Fruit fly (Drosophila melanogaster) S2 (cell line): Measurements from ENCODE around the gene CG10949.
A peak's percentile ranks its signal among the peaks of the same experiment; 100 is the strongest.
"Not testable (repeated sequence)": the region's sequence is repeated elsewhere in the genome, so short reads cannot be mapped to it uniquely, and the experiment has no call there.

Experiments used
- CG8478 ChIP-seq: fragments of >200 bp; optimal IDR thresholded peaks from 2 replicates; lab custom pipeline; 2018
- CTCF ChIP-seq, 2 experiments: fragments of >200 bp; optimal IDR thresholded peaks; 2 replicates each; lab custom pipeline; 2018

Gene CG10949

dm6 chr2L:20416754-20417563 is at the start of gene CG10949, which contains the start of gene Arpc2:
Gene CG10949, minus strand, starts transcription at chr2L:20416918.
Gene Arpc2, plus strand, starts transcription at chr2L:20417057.
- TF ChIP-seq CG8478 (lab: Kevin White, UChicago) (no peak), CTCF (optimal IDR thresholded peaks at IDR 0.05; lab: Kevin White, UChicago) (no peak)

dm6 chr2L:20464385-20464784 is 47.7 kb upstream of the CG10949 start:
- TF ChIP-seq CTCF (optimal IDR thresholded peaks at IDR 0.05; lab: Kevin White, UChicago) (peak; percentile 73 to 90), CG8478 (lab: Kevin White, UChicago) (no peak)

- TF ChIP-seq CTCF (optimal IDR thresholded peaks at IDR 0.05; lab: Kevin White, UChicago): no peak
- no peak for TF ChIP-seq CG8478 (lab: Kevin White, UChicago)
Measured at dm6 chr2L:20463316-20463856, 46.7 kb upstream of the CG10949 start, which contains the start of gene CG2493. Gene CG2493, minus strand, starts transcription at chr2L:20463444.

dm6 chr2L:20458975-20459374 is 42.3 kb upstream of the CG10949 start, which contains the start of the genes CG18858 and Cdc23:
Gene CG18858, minus strand, starts transcription at chr2L:20459075.
Gene Cdc23, plus strand, starts transcription at chr2L:20459342.
- TF ChIP-seq CTCF (optimal IDR thresholded peaks at IDR 0.05; lab: Kevin White, UChicago); CG8478 (lab: Kevin White, UChicago): not testable (repeated sequence)

- not testable (repeated sequence) for TF ChIP-seq CTCF (optimal IDR thresholded peaks at IDR 0.05; lab: Kevin White, UChicago); CG8478 (lab: Kevin White, UChicago)
Measured at dm6 chr2L:20449864-20450263, 33.1 kb upstream of the CG10949 start, which contains the start of the genes CG31683 and CG31687. Gene CG31683, minus strand, starts transcription at chr2L:20449964. Gene CG31687, plus strand, starts transcription at chr2L:20450225.

dm6 chr2L:20438474-20438873 is 21.8 kb upstream of the CG10949 start:
- TF ChIP-seq CTCF (optimal IDR thresholded peaks at IDR 0.05; lab: Kevin White, UChicago): no peak
- no peak for TF ChIP-seq CG8478 (lab: Kevin White, UChicago)

dm6 chr2L:20437873-20438272 is 21.2 kb upstream of the CG10949 start:
- peak in 1 of 2 experiments; percentile 63 for TF ChIP-seq CTCF (optimal IDR thresholded peaks at IDR 0.05; lab: Kevin White, UChicago)
- TF ChIP-seq CG8478 (lab: Kevin White, UChicago): no peak

dm6 chr2L:20435199-20435598 is 18.5 kb upstream of the CG10949 start:
- TF ChIP-seq CTCF (optimal IDR thresholded peaks at IDR 0.05; lab: Kevin White, UChicago): no peak
- TF ChIP-seq CG8478 (lab: Kevin White, UChicago): no peak

dm6 chr2L:20434779-20435178 is 18.1 kb upstream of the CG10949 start:
- TF ChIP-seq CTCF (optimal IDR thresholded peaks at IDR 0.05; lab: Kevin White, UChicago) (no peak), CG8478 (lab: Kevin White, UChicago) (no peak)

dm6 chr2L:20431210-20431609 is 14.5 kb upstream of the CG10949 start:
- no peak for TF ChIP-seq CTCF (optimal IDR thresholded peaks at IDR 0.05; lab: Kevin White, UChicago)
- no peak for TF ChIP-seq CG8478 (lab: Kevin White, UChicago)

- TF ChIP-seq CG8478 (lab: Kevin White, UChicago): no peak
- TF ChIP-seq CTCF (optimal IDR thresholded peaks at IDR 0.05; lab: Kevin White, UChicago): no peak
Measured at dm6 chr2L:20429458-20429857, 12.7 kb upstream of the CG10949 start.

- TF ChIP-seq CTCF (optimal IDR thresholded peaks at IDR 0.05; lab: Kevin White, UChicago): no peak
Measured at dm6 chr2L:20428756-20429408, 12.2 kb upstream of the CG10949 start.

- no peak for TF ChIP-seq CG8478 (lab: Kevin White, UChicago)
- TF ChIP-seq CTCF (optimal IDR thresholded peaks at IDR 0.05; lab: Kevin White, UChicago): no peak
Measured at dm6 chr2L:20428382-20428755, 11.7 kb upstream of the CG10949 start.

- TF ChIP-seq CTCF (optimal IDR thresholded peaks at IDR 0.05; lab: Kevin White, UChicago) (no peak), CG8478 (lab: Kevin White, UChicago) (no peak)
Measured at dm6 chr2L:20427401-20427800, 10.7 kb upstream of the CG10949 start.
